Worm (Caenorhabditis elegans) whole organism, early embryonic: ENCODE results near the gene str-69.

Experiments
- B0310.2 ChIP-seq: sonication (generic microtip); optimal IDR thresholded peaks from 2 replicates; lab custom pipeline; 2016; ENCODE audit warnings: mild to moderate bottlenecking, missing genetic modification characterization, missing compliant biosample characterization
- F13C5.2 ChIP-seq: sonication (generic microtip); optimal IDR thresholded peaks from 2 replicates; lab custom pipeline; 2017; ENCODE audit warnings: mild to moderate bottlenecking, missing genetic modification characterization, inconsistent platforms, missing compliant biosample characterization
- aly-1 ChIP-seq: sonication (generic microtip); optimal IDR thresholded peaks from 2 replicates; lab custom pipeline; 2016; ENCODE audit warnings: missing genetic modification characterization, missing compliant biosample characterization
- ama-1 ChIP-seq: fragments of 150-350 bp; optimal IDR thresholded peaks from 2 replicates; lab custom pipeline; 2014
- ceh-13 ChIP-seq: fragments of 200-800 bp; sonication (Bioruptor generic); optimal IDR thresholded peaks from 2 replicates; lab custom pipeline; 2018; ENCODE audit warnings: mild to moderate bottlenecking, missing genetic modification characterization, missing compliant biosample characterization
- ceh-36 ChIP-seq: sonication (generic microtip); optimal IDR thresholded peaks from 2 replicates; lab custom pipeline; 2016; ENCODE audit warnings: missing genetic modification characterization, inconsistent platforms, missing compliant biosample characterization
- ets-7 ChIP-seq: sonication (generic microtip); optimal IDR thresholded peaks from 2 replicates; lab custom pipeline; 2016; ENCODE audit warnings: missing genotype, missing genetic modification characterization, missing compliant biosample characterization
- flt-1 ChIP-seq: fragments of 200-800 bp; sonication (Bioruptor generic); IDR thresholded peaks from 2 replicates; pipeline ENCODE4 v1.3.6; 2022; ENCODE audit warnings: missing genetic modification characterization, missing compliant biosample characterization
- hmbx-1 ChIP-seq: sonication (generic microtip); optimal IDR thresholded peaks from 2 replicates; lab custom pipeline; 2016; ENCODE audit warnings: mild to moderate bottlenecking, missing genetic modification characterization, missing compliant biosample characterization
- hmg-4 ChIP-seq: fragments of 200-800 bp; sonication (Bioruptor generic); optimal IDR thresholded peaks from 2 replicates; lab custom pipeline; 2018; ENCODE audit warnings: mild to moderate bottlenecking, missing genetic modification characterization, missing compliant biosample characterization
- hnd-1 ChIP-seq: sonication (generic microtip); optimal IDR thresholded peaks from 2 replicates; lab custom pipeline; 2016; ENCODE audit warnings: missing genetic modification characterization, missing compliant biosample characterization
- pes-1 ChIP-seq: fragments of 200-800 bp; sonication (Bioruptor generic); IDR thresholded peaks from 2 replicates; pipeline ENCODE4 v1.3.6; 2022; ENCODE audit warnings: missing genetic modification reagents, missing genetic modification characterization, missing compliant biosample characterization
- scrt-1 ChIP-seq: fragments of 200-800 bp; sonication (Bioruptor generic); IDR thresholded peaks from 2 replicates; pipeline ENCODE4 v1.3.6; 2022; ENCODE audit warnings: missing genetic modification characterization, missing compliant biosample characterization
- sea-1 ChIP-seq: fragments of 200-800 bp; sonication (Bioruptor generic); conservative IDR thresholded peaks from 2 replicates; pipeline ENCODE4 v1.3.6; 2022; ENCODE audit warnings: missing genetic modification characterization, missing compliant biosample characterization
- tbx-11 ChIP-seq: fragments of 200-800 bp; sonication (Bioruptor generic); IDR thresholded peaks from 2 replicates; pipeline ENCODE4 v1.3.6; 2022; ENCODE audit warnings: missing genetic modification characterization, missing compliant biosample characterization
- tbx-37 ChIP-seq: fragments of 200-800 bp; sonication (Bioruptor generic); conservative IDR thresholded peaks from 2 replicates; pipeline ENCODE4 v1.3.6; 2022; ENCODE audit warnings: missing genetic modification reagents, missing genetic modification characterization, missing compliant biosample characterization
- tra-4 ChIP-seq: sonication (generic microtip); optimal IDR thresholded peaks from 2 replicates; lab custom pipeline; 2017; ENCODE audit warnings: missing genetic modification characterization, missing compliant biosample characterization

str-69 gene

ce11 chrV:3100527-3100926, 5.2 kb downstream of the str-69 start:
- TF ChIP-seq hnd-1 (tag; lab: Kevin White, UChicago) = no peak
- TF ChIP-seq F13C5.2 (tag; lab: Kevin White, UChicago) = no peak
- no peak for TF ChIP-seq aly-1 (tag; lab: Kevin White, UChicago)
- TF ChIP-seq ets-7 = no peak
- TF ChIP-seq hmbx-1 (tag; lab: Kevin White, UChicago) = no peak
- no peak for TF ChIP-seq hmg-4 (GFP tag; lab: Kevin White, UChicago)
- TF ChIP-seq ceh-36 (tag; lab: Kevin White, UChicago) = no peak
- no peak for TF ChIP-seq ama-1 (lab: Kevin White, UChicago)
- TF ChIP-seq B0310.2 (tag; lab: Kevin White, UChicago) = no peak
- no peak for TF ChIP-seq tra-4 (tag; lab: Kevin White, UChicago)
- no peak for TF ChIP-seq tbx-11 (GFP tag; lab: Robert Waterston, UW)
- no peak for TF ChIP-seq pes-1 (GFP tag; lab: Robert Waterston, UW)
- TF ChIP-seq tbx-37 (GFP tag; lab: Robert Waterston, UW) = no peak
- no peak for TF ChIP-seq flt-1 (GFP tag; lab: Robert Waterston, UW)
- no peak for TF ChIP-seq ceh-13 (GFP tag; lab: Kevin White, UChicago)
- no peak for TF ChIP-seq scrt-1 (GFP tag; lab: Robert Waterston, UW)

ce11 chrV:3094351-3094750, 11.4 kb downstream of the str-69 start, which contains the start of gene cyp-33C9:
Gene cyp-33C9 (minus strand): TSS chrV:3094561.
- TF ChIP-seq scrt-1 (GFP tag; lab: Robert Waterston, UW) (no peak), flt-1 (GFP tag; lab: Robert Waterston, UW) (no peak), hmg-4 (GFP tag; lab: Kevin White, UChicago) (no peak), ama-1 (lab: Kevin White, UChicago) (no peak), ets-7 (no peak), ceh-36 (tag; lab: Kevin White, UChicago) (no peak), pes-1 (GFP tag; lab: Robert Waterston, UW) (no peak), hnd-1 (tag; lab: Kevin White, UChicago) (no peak), ceh-13 (GFP tag; lab: Kevin White, UChicago) (no peak), hmbx-1 (tag; lab: Kevin White, UChicago) (no peak), tbx-37 (GFP tag; lab: Robert Waterston, UW) (no peak), tbx-11 (GFP tag; lab: Robert Waterston, UW) (no peak), sea-1 (GFP tag; lab: Robert Waterston, UW) (no peak), aly-1 (tag; lab: Kevin White, UChicago) (no peak), tra-4 (tag; lab: Kevin White, UChicago) (no peak), F13C5.2 (tag; lab: Kevin White, UChicago) (no peak), B0310.2 (tag; lab: Kevin White, UChicago) (no peak)

DNA sequence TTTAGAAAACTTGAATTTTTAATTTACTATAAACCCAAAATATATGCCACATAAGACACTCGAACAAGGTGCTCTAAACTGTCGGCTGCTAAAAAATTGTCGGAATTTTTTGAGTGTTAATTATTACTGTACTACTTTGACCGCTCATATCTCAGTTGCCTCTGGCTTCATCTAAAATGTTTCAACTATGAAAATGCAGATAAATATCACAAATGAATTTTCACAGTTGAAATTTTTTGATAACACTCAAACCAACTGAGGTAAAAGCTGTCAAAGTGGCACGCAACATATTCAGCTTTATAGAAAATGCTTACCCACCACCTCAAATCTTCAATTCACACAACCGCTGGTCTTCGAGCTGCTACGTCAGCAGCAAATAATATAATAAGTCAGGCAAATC, 16.9 kb downstream of the str-69 start, which contains the start of gene acs-21:
acs-21 (plus strand) TSS at position 301 of the 400 bp plus-strand sequence.
- TF ChIP-seq tbx-37 (GFP tag; lab: Robert Waterston, UW) = no peak
- TF ChIP-seq ets-7 = no peak
- TF ChIP-seq hmbx-1 (tag; lab: Kevin White, UChicago) = no peak
- no peak for TF ChIP-seq pes-1 (GFP tag; lab: Robert Waterston, UW)
- no peak for TF ChIP-seq B0310.2 (tag; lab: Kevin White, UChicago)
- no peak for TF ChIP-seq tra-4 (tag; lab: Kevin White, UChicago)
- no peak for TF ChIP-seq ama-1 (lab: Kevin White, UChicago)
- TF ChIP-seq flt-1 (GFP tag; lab: Robert Waterston, UW) = no peak
- TF ChIP-seq ceh-36 (tag; lab: Kevin White, UChicago) = no peak
- TF ChIP-seq aly-1 (tag; lab: Kevin White, UChicago) = no peak
- no peak for TF ChIP-seq F13C5.2 (tag; lab: Kevin White, UChicago)
- no peak for TF ChIP-seq ceh-13 (GFP tag; lab: Kevin White, UChicago)
- no peak for TF ChIP-seq hmg-4 (GFP tag; lab: Kevin White, UChicago)

DNA sequence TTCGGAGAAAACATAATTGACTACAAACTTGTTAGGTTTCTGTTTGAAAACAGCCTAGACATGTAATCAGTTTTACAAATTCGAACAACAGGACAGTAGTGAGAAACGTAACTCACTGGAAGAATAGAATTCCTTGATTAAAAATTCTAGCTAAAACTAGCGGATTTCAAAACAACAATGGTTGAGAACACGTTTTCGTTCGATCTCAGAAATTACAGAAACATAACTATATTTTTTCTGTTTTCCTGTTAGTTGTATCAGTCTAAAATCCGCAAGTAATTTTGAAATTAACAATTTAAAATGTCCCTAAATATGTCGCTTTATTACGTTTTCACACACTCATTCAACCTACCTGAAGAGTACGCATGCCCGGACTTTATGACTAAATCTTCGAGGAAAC, 19.4 kb downstream of the str-69 start, which contains the start of gene srt-8:
srt-8 (plus strand) TSS at position 301 of the 400 bp plus-strand sequence.
- TF ChIP-seq aly-1 (tag; lab: Kevin White, UChicago) = no peak
- no peak for TF ChIP-seq sea-1 (GFP tag; lab: Robert Waterston, UW)

DNA sequence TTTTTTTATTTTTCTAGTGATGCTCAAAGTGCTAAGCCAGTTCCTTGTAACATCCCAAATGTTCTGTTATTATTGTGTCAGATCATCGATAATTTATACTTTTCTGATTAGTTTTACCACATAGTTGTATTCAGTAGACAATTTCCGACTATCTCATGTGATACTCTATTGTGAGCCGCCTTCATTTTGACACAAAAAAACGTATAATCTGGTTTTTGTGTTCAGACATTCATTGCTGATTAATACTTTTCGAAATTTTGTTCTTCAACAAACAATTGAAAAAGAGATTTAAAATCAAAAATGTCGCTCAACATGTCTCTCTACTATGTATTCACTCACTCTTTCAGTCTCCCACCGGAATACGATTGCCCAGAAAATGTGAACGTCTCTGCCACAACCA, 24.2 kb downstream of the str-69 start, which contains the start of gene srt-7:
srt-7 (plus strand) TSS at position 301 of the 400 bp plus-strand sequence.
- TF ChIP-seq F13C5.2 (tag; lab: Kevin White, UChicago) (no peak), flt-1 (GFP tag; lab: Robert Waterston, UW) (no peak), tra-4 (tag; lab: Kevin White, UChicago) (no peak), pes-1 (GFP tag; lab: Robert Waterston, UW) (no peak), scrt-1 (GFP tag; lab: Robert Waterston, UW) (no peak)

- TF ChIP-seq tbx-11 (GFP tag; lab: Robert Waterston, UW) = no peak
- no peak for TF ChIP-seq tra-4 (tag; lab: Kevin White, UChicago)
- TF ChIP-seq sea-1 (GFP tag; lab: Robert Waterston, UW) = no peak
- TF ChIP-seq hnd-1 (tag; lab: Kevin White, UChicago) = no peak
Observed at ce11 chrV:3080792-3081191, 24.9 kb downstream of the str-69 start, which contains the start of gene srt-5. Gene srt-5 (minus strand): TSS chrV:3080892.

DNA sequence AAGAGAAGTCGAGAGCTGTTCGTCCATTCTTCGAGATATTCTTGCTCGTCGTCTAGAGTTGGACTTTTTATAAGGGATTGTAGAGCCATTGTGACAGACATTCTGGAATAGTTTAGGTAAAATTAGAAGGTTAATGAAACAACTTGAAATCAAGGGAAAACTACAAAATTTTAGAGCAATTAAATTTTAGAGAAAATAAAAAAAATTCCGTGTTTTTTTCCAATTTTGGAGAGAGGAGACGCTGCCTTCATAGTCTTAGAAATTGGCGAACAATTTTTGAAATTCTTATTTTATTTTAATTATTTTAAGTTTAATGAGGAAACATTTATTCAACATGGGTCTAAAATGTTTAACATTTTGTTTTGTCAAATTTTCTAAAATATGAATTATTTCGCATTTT, 34.2 kb downstream of the str-69 start, which contains the start of gene C50H11.13:
C50H11.13 (minus strand) TSS at position 101 of the 400 bp plus-strand sequence.
- TF ChIP-seq B0310.2 (tag; lab: Kevin White, UChicago) = no peak
- TF ChIP-seq hnd-1 (tag; lab: Kevin White, UChicago) = no peak
- TF ChIP-seq flt-1 (GFP tag; lab: Robert Waterston, UW) = no peak
- no peak for TF ChIP-seq aly-1 (tag; lab: Kevin White, UChicago)
- TF ChIP-seq ceh-36 (tag; lab: Kevin White, UChicago) = no peak
- TF ChIP-seq pes-1 (GFP tag; lab: Robert Waterston, UW) = no peak
- TF ChIP-seq ama-1 (lab: Kevin White, UChicago) = no peak
- TF ChIP-seq sea-1 (GFP tag; lab: Robert Waterston, UW) = no peak
- no peak for TF ChIP-seq F13C5.2 (tag; lab: Kevin White, UChicago)
- TF ChIP-seq ceh-13 (GFP tag; lab: Kevin White, UChicago) = no peak
- TF ChIP-seq scrt-1 (GFP tag; lab: Robert Waterston, UW) = no peak
- TF ChIP-seq ets-7 = no peak
- no peak for TF ChIP-seq tbx-11 (GFP tag; lab: Robert Waterston, UW)
- TF ChIP-seq tbx-37 (GFP tag; lab: Robert Waterston, UW) = no peak
- no peak for TF ChIP-seq tra-4 (tag; lab: Kevin White, UChicago)
- TF ChIP-seq hmbx-1 (tag; lab: Kevin White, UChicago) = no peak
- TF ChIP-seq hmg-4 (GFP tag; lab: Kevin White, UChicago) = no peak
